Worm (Caenorhabditis elegans): Measurements from ENCODE around the gene F46G10.2.

DNA sequence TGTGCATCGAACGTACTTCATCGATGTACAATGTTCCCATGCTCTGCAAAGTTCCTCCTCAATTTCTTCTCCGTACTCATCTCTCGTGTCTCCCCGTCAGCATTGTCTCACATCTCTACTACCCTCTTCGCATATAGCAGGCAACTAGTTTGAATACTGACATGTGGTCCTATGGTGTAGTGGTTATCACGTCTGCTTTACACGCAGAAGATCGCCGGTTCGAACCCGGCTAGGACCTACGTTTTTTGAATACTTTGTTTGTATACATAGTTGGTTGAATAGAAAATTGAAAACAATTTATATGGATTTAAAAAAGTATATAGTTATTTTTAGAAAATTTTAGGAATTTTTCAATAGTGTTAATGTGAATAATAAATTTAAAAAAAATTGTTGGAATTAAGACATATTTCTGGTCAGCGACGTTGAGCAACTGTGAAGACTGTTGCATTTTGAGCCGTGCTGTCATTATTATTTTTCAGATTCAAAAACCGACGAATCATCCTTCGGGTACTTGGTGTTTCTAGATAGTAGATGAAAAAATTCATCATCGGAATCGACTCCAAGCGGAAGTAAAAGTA lies 15.8 kb upstream of the F46G10.2 start:
- TF ChIP-seq fkh-10 (GFP tag; optimal IDR thresholded peaks at IDR 0.05) = peak; percentile 51
- no peak; the same call in 1 of the 2 replicates for TF ChIP-seq ceh-88 (GFP tag; IDR thresholded peaks at IDR 0.05)
- TF ChIP-seq nhr-90 (tag; optimal IDR thresholded peaks at IDR 0.05; ENCODE audit: poor library complexity) = peak; percentile 83
- no peak for TF ChIP-seq pqm-1 (tag; optimal IDR thresholded peaks at IDR 0.05)
- TF ChIP-seq lin-15B (tag; optimal IDR thresholded peaks at IDR 0.05) = peak; percentile 17

All from whole organism, L1 larva.